Fruit fly (Drosophila melanogaster): ENCODE data around the gene rdgA.
A peak's percentile ranks its signal among the peaks of the same experiment; 100 is the strongest.

rdgA gene

DNA sequence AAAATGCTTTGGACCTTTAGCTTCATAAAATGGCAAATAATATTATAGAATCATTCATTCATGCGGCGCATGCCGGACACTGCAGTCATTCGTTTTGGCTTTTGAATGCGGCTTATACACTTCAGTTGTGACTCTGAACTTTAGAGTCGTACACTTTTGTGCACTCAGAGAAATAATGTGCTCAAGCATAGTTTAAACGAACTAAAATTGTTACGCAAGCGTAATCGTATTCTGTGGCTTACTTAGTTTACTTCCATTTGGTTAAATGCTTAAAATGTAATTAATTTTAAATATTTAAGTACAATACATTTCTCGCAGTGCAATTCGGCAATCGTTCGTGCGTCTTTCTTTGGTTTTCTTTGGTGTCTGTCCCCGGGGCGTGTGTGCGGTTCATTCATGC lies 97.5 kb downstream of the rdgA start (continued):
- TF ChIP-seq gcm (GFP tag; optimal IDR thresholded peaks at IDR 0.05): no peak
- no peak for TF ChIP-seq exex (tag; optimal IDR thresholded peaks at IDR 0.05)
- TF ChIP-seq CG13424 (tag; optimal IDR thresholded peaks at IDR 0.05): peak; percentile 39
- TF ChIP-seq CG34376 (GFP tag; optimal IDR thresholded peaks at IDR 0.05): no peak
- no peak for TF ChIP-seq CG5245 (GFP tag; optimal IDR thresholded peaks at IDR 0.05)
- TF ChIP-seq CG2202 (tag; optimal IDR thresholded peaks at IDR 0.05): no peak
- 0 out of 2 replicates have a peak, but pooled peaks have one; percentile 30 for TF ChIP-seq CG31441 (GFP tag; IDR thresholded peaks at IDR 0.05)
- TF ChIP-seq CG10274 (GFP tag; optimal IDR thresholded peaks at IDR 0.05): no peak
- TF ChIP-seq CG2889 (GFP tag; IDR thresholded peaks at IDR 0.05): peak; percentile 57; the same call in 2 of the 3 replicates
- no peak for TF ChIP-seq CG1832 (GFP tag; optimal IDR thresholded peaks at IDR 0.05)
- no peak for TF ChIP-seq CG4282 (GFP tag; optimal IDR thresholded peaks at IDR 0.05)
- no peak for TF ChIP-seq Gsc (GFP tag; IDR thresholded peaks at IDR 0.05)
- no peak for TF ChIP-seq mirr (GFP tag; optimal IDR thresholded peaks at IDR 0.05)
- no peak for TF ChIP-seq Nf-YB (GFP tag; optimal IDR thresholded peaks at IDR 0.05)
- no peak for TF ChIP-seq CG10979 (tag; optimal IDR thresholded peaks at IDR 0.05)
- 0 out of 2 replicates have a peak, but pooled peaks have one; percentile 13 for TF ChIP-seq dimm (GFP tag; IDR thresholded peaks at IDR 0.05)
- no peak for TF ChIP-seq CG6272 (GFP tag; IDR thresholded peaks at IDR 0.05)
- TF ChIP-seq prd (optimal IDR thresholded peaks at IDR 0.05): no peak
- peak; percentile 53; the same call in 2 of the 3 replicates for TF ChIP-seq prd (GFP tag; IDR thresholded peaks at IDR 0.05)
- TF ChIP-seq org-1 (GFP tag; optimal IDR thresholded peaks at IDR 0.05): no peak
- no peak for TF ChIP-seq pan (optimal IDR thresholded peaks at IDR 0.05)
- TF ChIP-seq pan (GFP tag; optimal IDR thresholded peaks at IDR 0.05 in 1 of 2, IDR thresholded peaks at IDR 0.05 in 1 of 2): peak in 1 of 2 experiments; percentile 58
- no peak for TF ChIP-seq Chrac-16 (GFP tag; optimal IDR thresholded peaks at IDR 0.05)
- 0 out of 3 replicates have a peak, but pooled peaks have one; percentile 37 for TF ChIP-seq CG11560 (tag; IDR thresholded peaks at IDR 0.05)
- no peak for TF ChIP-seq insv (GFP tag; optimal IDR thresholded peaks at IDR 0.05)
- TF ChIP-seq CG14710 (tag; optimal IDR thresholded peaks at IDR 0.05): no peak
- TF ChIP-seq CG8765 (GFP tag; IDR thresholded peaks at IDR 0.05): no peak
- no peak for TF ChIP-seq phol (tag; optimal IDR thresholded peaks at IDR 0.05)
- no peak for TF ChIP-seq slou (GFP tag; optimal IDR thresholded peaks at IDR 0.05)
- no peak for TF ChIP-seq ERR (GFP tag; optimal IDR thresholded peaks at IDR 0.05)
- TF ChIP-seq CG4424 (GFP tag; optimal IDR thresholded peaks at IDR 0.05): peak; percentile 8
- no peak for TF ChIP-seq CG15073 (GFP tag; optimal IDR thresholded peaks at IDR 0.05)
- no peak for TF ChIP-seq cato (GFP tag; optimal IDR thresholded peaks at IDR 0.05; ENCODE audit: borderline replicate concordance)
- no peak for TF ChIP-seq Nf-YC (tag; optimal IDR thresholded peaks at IDR 0.05)
- no peak for TF ChIP-seq CG10565 (GFP tag; optimal IDR thresholded peaks at IDR 0.05)
- TF ChIP-seq Hey (tag; optimal IDR thresholded peaks at IDR 0.05): no peak
- no peak for TF ChIP-seq grau (tag; optimal IDR thresholded peaks at IDR 0.05)
- no peak for TF ChIP-seq Sry-δ (GFP tag; optimal IDR thresholded peaks at IDR 0.05)
- TF ChIP-seq CG13894 (tag; optimal IDR thresholded peaks at IDR 0.05): peak; percentile 22
- no peak for TF ChIP-seq ftz-f1 (GFP tag; optimal IDR thresholded peaks at IDR 0.05)
- TF ChIP-seq CG17359 (tag; optimal IDR thresholded peaks at IDR 0.05): no peak
- TF ChIP-seq CG8924 (tag; optimal IDR thresholded peaks at IDR 0.05): peak; percentile 38
- no peak for TF ChIP-seq CG16863 (GFP tag; optimal IDR thresholded peaks at IDR 0.05)
- no peak for TF ChIP-seq CG17802 (tag; optimal IDR thresholded peaks at IDR 0.05)
- no peak for TF ChIP-seq oc (tag; optimal IDR thresholded peaks at IDR 0.05)
- no peak for TF ChIP-seq vnd (GFP tag; IDR thresholded peaks at IDR 0.05; ENCODE audit: partially characterized antibody)
- TF ChIP-seq sens-2 (GFP tag; IDR thresholded peaks at IDR 0.05): no peak; the same call in 1 of the 2 replicates
- no peak for TF ChIP-seq CrebB (tag; optimal IDR thresholded peaks at IDR 0.05)
- TF ChIP-seq CG1647 (GFP tag; optimal IDR thresholded peaks at IDR 0.05): no peak
- peak; percentile 49 for TF ChIP-seq Oli (tag; optimal IDR thresholded peaks at IDR 0.05)
- TF ChIP-seq fd96Cb (tag; optimal IDR thresholded peaks at IDR 0.05): peak; percentile 32

Data from whole organism, embryonic.